Worm (Caenorhabditis elegans) whole organism, mixed stage, embryonic: Measurements from ENCODE around the gene F55A11.11.

Experiments used
- M03D4.4 ChIP-seq: sonication (generic microtip); optimal IDR thresholded peaks from 2 replicates; lab custom pipeline; 2017; ENCODE audit warnings: mild to moderate bottlenecking, missing genetic modification characterization, missing compliant biosample characterization
- bed-3 ChIP-seq: fragments of 200-800 bp; sonication (Bioruptor generic); optimal IDR thresholded peaks from 3 replicates; lab custom pipeline; 2018; ENCODE audit warnings: mild to moderate bottlenecking, missing genetic modification characterization, moderate library complexity, missing compliant biosample characterization
- ceh-39 ChIP-seq: fragments of 150-350 bp; optimal IDR thresholded peaks from 2 replicates; lab custom pipeline; 2014; ENCODE audit warnings: missing biosample characterization, missing genetic modification characterization
- ceh-83 ChIP-seq: fragments of 200-800 bp; sonication (Bioruptor generic); optimal IDR thresholded peaks from 2 replicates; lab custom pipeline; 2018; ENCODE audit warnings: mild to moderate bottlenecking, missing genetic modification characterization, missing compliant biosample characterization
- cnd-1 ChIP-seq: fragments of 200-800 bp; sonication (Bioruptor generic); optimal IDR thresholded peaks from 2 replicates; lab custom pipeline; 2018; ENCODE audit warnings: mild to moderate bottlenecking, missing genetic modification characterization, missing compliant biosample characterization
- drap-1 ChIP-seq: fragments of 200-800 bp; sonication (Bioruptor generic); optimal IDR thresholded peaks from 3 replicates; lab custom pipeline; 2018; ENCODE audit warnings: mild to moderate bottlenecking, missing genetic modification characterization, missing compliant biosample characterization
- elt-1 ChIP-seq: sonication (generic microtip); optimal IDR thresholded peaks from 2 replicates; lab custom pipeline; 2017; ENCODE audit warnings: missing genetic modification characterization, mild to moderate bottlenecking, missing compliant biosample characterization, antibody characterized with exemption, moderate library complexity, borderline replicate concordance; ENCODE audit not compliant: insufficient read depth
- elt-3 ChIP-seq: fragments of 150-350 bp; optimal IDR thresholded peaks from 2 replicates; lab custom pipeline; 2014; ENCODE audit warnings: missing biosample characterization, missing genetic modification characterization
- ham-2 ChIP-seq: fragments of 200-800 bp; sonication (Bioruptor generic); optimal IDR thresholded peaks from 2 replicates; lab custom pipeline; 2018; ENCODE audit warnings: mild to moderate bottlenecking, missing genetic modification characterization, missing compliant biosample characterization
- lin-13 ChIP-seq: fragments of 150-350 bp; optimal IDR thresholded peaks from 2 replicates; lab custom pipeline; 2014; ENCODE audit warnings: missing biosample characterization, missing genetic modification characterization
- lin-32 ChIP-seq: fragments of 200-800 bp; sonication (Bioruptor generic); optimal IDR thresholded peaks from 2 replicates; lab custom pipeline; 2018; ENCODE audit warnings: mild to moderate bottlenecking, missing genetic modification characterization, missing compliant biosample characterization
- lsy-2 ChIP-seq: fragments of 150-350 bp; optimal IDR thresholded peaks from 2 replicates; lab custom pipeline; 2014; ENCODE audit warnings: missing biosample characterization, missing genetic modification characterization
- mab-5 ChIP-seq: fragments of 150-350 bp; optimal IDR thresholded peaks from 2 replicates; lab custom pipeline; 2014; ENCODE audit warnings: missing biosample characterization, missing genetic modification characterization
- mep-1 ChIP-seq: fragments of 150-350 bp; optimal IDR thresholded peaks from 2 replicates; lab custom pipeline; 2017; ENCODE audit warnings: missing biosample characterization, missing genetic modification reagents, missing genetic modification characterization, inconsistent platforms
- mls-2 ChIP-seq: sonication (generic microtip); optimal IDR thresholded peaks from 2 replicates; lab custom pipeline; 2016; ENCODE audit warnings: mild to moderate bottlenecking, missing genetic modification characterization, moderate library complexity, missing compliant biosample characterization
- nhr-12 ChIP-seq: fragments of 150-350 bp; optimal IDR thresholded peaks from 2 replicates; lab custom pipeline; 2014; ENCODE audit warnings: missing biosample characterization, missing genetic modification characterization
- nhr-237 ChIP-seq: fragments of 150-350 bp; optimal IDR thresholded peaks from 2 replicates; lab custom pipeline; 2014; ENCODE audit warnings: missing biosample characterization, missing genetic modification characterization
- nhr-28 ChIP-seq: fragments of 150-350 bp; optimal IDR thresholded peaks from 2 replicates; lab custom pipeline; 2014; ENCODE audit warnings: missing biosample characterization, missing genetic modification characterization
- nhr-76 ChIP-seq: sonication (generic microtip); optimal IDR thresholded peaks from 2 replicates; lab custom pipeline; 2017; ENCODE audit warnings: missing biosample characterization, missing genetic modification characterization
- pha-4 ChIP-seq: fragments of 150-350 bp; optimal IDR thresholded peaks from 2 replicates; lab custom pipeline; 2018; ENCODE audit warnings: missing biosample characterization, missing genetic modification reagents, missing genetic modification characterization
- snpc-4 ChIP-seq: fragments of 150-350 bp; optimal IDR thresholded peaks from 2 replicates; lab custom pipeline; 2014; ENCODE audit warnings: missing biosample characterization, missing genetic modification characterization
- sptf-1 ChIP-seq: sonication (generic microtip); optimal IDR thresholded peaks from 2 replicates; lab custom pipeline; 2017; ENCODE audit warnings: mild to moderate bottlenecking, missing genetic modification characterization, moderate library complexity, missing compliant biosample characterization
- tbx-8 ChIP-seq: fragments of 200-800 bp; sonication (Bioruptor generic); optimal IDR thresholded peaks from 2 replicates; lab custom pipeline; 2018; ENCODE audit warnings: mild to moderate bottlenecking, missing genetic modification characterization, moderate library complexity, missing compliant biosample characterization
- unc-120 ChIP-seq: sonication (generic microtip); optimal IDR thresholded peaks from 2 replicates; lab custom pipeline; 2017; ENCODE audit warnings: missing genetic modification characterization, missing compliant biosample characterization; ENCODE audit not compliant: poor library complexity, severe bottlenecking
- unc-39 ChIP-seq: fragments of 150-350 bp; optimal IDR thresholded peaks from 2 replicates; lab custom pipeline; 2014; ENCODE audit warnings: missing biosample characterization, missing genetic modification characterization
- unc-62 ChIP-seq: fragments of 150-350 bp; optimal IDR thresholded peaks from 2 replicates; lab custom pipeline; 2014; ENCODE audit warnings: missing biosample characterization, missing genetic modification reagents, missing genetic modification characterization
- zip-8 ChIP-seq: fragments of 150-350 bp; optimal IDR thresholded peaks from 2 replicates; lab custom pipeline; 2014; ENCODE audit warnings: missing biosample characterization, missing genetic modification characterization
- ztf-11 ChIP-seq: fragments of 150-350 bp; optimal IDR thresholded peaks from 2 replicates; lab custom pipeline; 2014; ENCODE audit warnings: missing biosample characterization, missing genetic modification characterization

Gene F55A11.11

ce11 chrV:11779310-11779709 lies 3.6 kb upstream of the F55A11.11 start:
- TF ChIP-seq elt-1 (peak; percentile 33), ceh-83 (GFP tag; lab: Kevin White, UChicago) (no peak), zip-8 (tag; lab: Kevin White, UChicago) (no peak)

- TF ChIP-seq mep-1 (tag; lab: Kevin White, UChicago) = no peak
- no peak for TF ChIP-seq unc-39 (tag; lab: Kevin White, UChicago)
- TF ChIP-seq lsy-2 (tag; lab: Kevin White, UChicago) = no peak
- no peak for TF ChIP-seq sptf-1
- peak; percentile 74 for TF ChIP-seq unc-62
- no peak for TF ChIP-seq snpc-4 (tag; lab: Kevin White, UChicago)
Observed at ce11 chrV:11779810-11780209, 3.1 kb upstream of the F55A11.11 start.

DNA sequence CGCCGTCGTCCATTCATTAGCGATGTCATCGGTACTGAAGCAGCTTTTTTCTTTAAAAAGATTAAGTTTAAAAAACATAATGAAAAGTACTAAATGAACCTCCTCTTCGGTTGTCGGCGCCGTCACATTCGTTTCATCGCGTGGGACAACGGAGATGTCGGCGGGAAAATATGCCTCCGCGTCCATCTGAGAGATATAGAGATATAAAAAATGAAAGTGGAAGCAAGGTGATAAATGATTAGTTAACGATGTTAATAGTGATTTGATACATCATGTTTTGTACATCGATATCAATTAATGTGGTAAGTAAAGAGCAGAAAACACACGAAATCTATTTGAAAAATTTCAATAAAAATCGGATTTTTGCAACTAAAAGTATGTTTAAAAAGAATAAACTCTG lies 4.3 kb downstream of the F55A11.11 start, which contains the start of gene F55A11.7:
F55A11.7 (minus strand) TSS at position 186 of the 400 bp plus-strand sequence.
- TF ChIP-seq mab-5 (no peak), lin-32 (GFP tag; lab: Kevin White, UChicago) (no peak), cnd-1 (tag; lab: Kevin White, UChicago) (no peak), pha-4 (no peak), ztf-11 (tag; lab: Kevin White, UChicago) (no peak), unc-62 (no peak), unc-120 (tag; lab: Kevin White, UChicago) (no peak)

DNA sequence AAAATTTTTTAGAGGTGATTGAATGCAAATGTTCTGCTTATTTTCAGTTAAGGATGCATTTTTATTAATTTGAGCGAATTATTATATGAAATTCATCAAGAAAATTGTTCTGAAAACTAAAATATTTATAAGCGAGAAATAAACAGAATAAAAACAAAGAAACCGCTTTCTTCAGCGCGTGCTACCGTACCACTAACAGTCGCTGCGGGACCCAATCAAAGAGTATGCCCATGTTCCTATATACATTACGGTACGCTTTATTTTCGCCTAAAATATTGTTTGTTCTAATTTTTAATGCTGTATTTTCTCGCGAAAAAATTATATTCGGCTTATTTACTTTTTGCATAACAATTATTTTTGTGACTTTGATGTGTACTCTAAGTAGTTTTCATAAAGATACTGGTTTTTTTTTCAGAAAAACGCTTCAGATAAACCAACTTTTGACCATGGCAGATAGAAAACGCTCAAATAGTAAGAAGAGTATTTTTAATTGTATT lies 4.8 kb downstream of the F55A11.11 start, which contains the start of gene F55A11.8:
F55A11.8 (plus strand) TSS at position 447 of the 497 bp plus-strand sequence.
- TF ChIP-seq lsy-2 (tag; lab: Kevin White, UChicago) = no peak
- TF ChIP-seq M03D4.4 (tag; lab: Kevin White, UChicago) = no peak
- no peak for TF ChIP-seq mls-2 (tag; lab: Kevin White, UChicago)
- TF ChIP-seq nhr-76 = no peak
- no peak for TF ChIP-seq lin-32 (GFP tag; lab: Kevin White, UChicago)
- TF ChIP-seq mep-1 (tag; lab: Kevin White, UChicago) = no peak
- TF ChIP-seq ceh-83 (GFP tag; lab: Kevin White, UChicago) = no peak
- TF ChIP-seq nhr-28 (tag; lab: Kevin White, UChicago) = no peak
- no peak for TF ChIP-seq sptf-1
- TF ChIP-seq unc-39 (tag; lab: Kevin White, UChicago) = no peak
- no peak for TF ChIP-seq nhr-237 (tag; lab: Kevin White, UChicago)
- no peak for TF ChIP-seq elt-1
- TF ChIP-seq tbx-8 (GFP tag; lab: Kevin White, UChicago) = no peak
- TF ChIP-seq cnd-1 (tag; lab: Kevin White, UChicago) = no peak
- TF ChIP-seq ceh-39 (tag; lab: Kevin White, UChicago) = no peak
- TF ChIP-seq elt-3 (tag; lab: Kevin White, UChicago) = no peak

- TF ChIP-seq lin-13 (tag; lab: Kevin White, UChicago) (no peak), M03D4.4 (tag; lab: Kevin White, UChicago) (no peak), elt-3 (tag; lab: Kevin White, UChicago) (no peak), ham-2 (GFP tag; lab: Kevin White, UChicago) (no peak)
Observed at ce11 chrV:11789474-11789873, 6.5 kb downstream of the F55A11.11 start, which contains the start of gene D2023.1. TSS of gene D2023.1 (plus strand) at chrV:11789550.

DNA sequence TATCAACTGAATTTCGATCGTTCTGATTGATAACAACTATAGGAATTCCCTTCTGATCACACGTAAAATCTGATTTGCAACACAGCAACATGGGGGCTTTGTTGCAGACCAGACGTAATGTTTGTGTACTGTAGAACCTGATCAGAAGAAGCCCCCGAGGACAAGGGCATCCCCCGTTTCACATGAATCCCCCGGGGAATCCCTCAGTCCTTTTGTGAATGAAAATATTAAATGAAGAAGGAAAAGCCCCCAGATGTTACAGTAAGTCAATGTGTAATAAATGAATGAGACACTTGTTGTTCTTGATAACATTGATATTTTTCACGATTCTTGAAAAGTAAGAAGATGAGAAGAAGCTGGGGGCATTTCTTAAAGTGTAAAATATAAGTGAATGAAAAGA lies 11.2 kb downstream of the F55A11.11 start:
- TF ChIP-seq mep-1 (tag; lab: Kevin White, UChicago) = no peak
- TF ChIP-seq zip-8 (tag; lab: Kevin White, UChicago) = no peak
- no peak for TF ChIP-seq drap-1
- no peak for TF ChIP-seq bed-3
- no peak for TF ChIP-seq nhr-12

ce11 chrV:11795352-11795751 lies 12.4 kb downstream of the F55A11.11 start:
- TF ChIP-seq elt-1 (no peak), cnd-1 (tag; lab: Kevin White, UChicago) (no peak), bed-3 (no peak)
- TF ChIP-seq, all 35 proteins: peak for 0
